Fruit fly (Drosophila melanogaster) whole organism, prepupa: ENCODE data around the gene CG42655.

ENCODE experiments used
- CG11762 ChIP-seq: fragments of 200-800 bp; sonication (Bioruptor generic); optimal IDR thresholded peaks from 3 replicates; lab custom pipeline; 2016; ENCODE audit warnings: missing biosample characterization, missing genetic modification characterization; ENCODE audit not compliant: insufficient read depth
- CG34406 ChIP-seq: fragments of 200-800 bp; sonication (Bioruptor generic); optimal IDR thresholded peaks from 3 replicates; lab custom pipeline; 2016; ENCODE audit warnings: missing biosample characterization, missing genetic modification characterization
- CG7368 ChIP-seq: fragments of 200-800 bp; sonication (Bioruptor generic); optimal IDR thresholded peaks from 3 replicates; lab custom pipeline; 2016; ENCODE audit warnings: missing biosample characterization, missing genetic modification characterization
- CG8632 ChIP-seq: fragments of 200-800 bp; sonication (Bioruptor generic); optimal IDR thresholded peaks from 3 replicates; lab custom pipeline; 2016; ENCODE audit warnings: missing biosample characterization, missing genetic modification characterization
- Eip75B ChIP-seq: fragments of 200-800 bp; sonication (Bioruptor generic); optimal IDR thresholded peaks from 3 replicates; lab custom pipeline; 2016; ENCODE audit warnings: missing biosample characterization, missing genetic modification characterization
- Eip78C ChIP-seq: fragments of 200-800 bp; sonication (Bioruptor generic); peaks from one replicate; lab custom pipeline; 2016; ENCODE audit warnings: missing biosample characterization, missing genetic modification characterization
- Hr4 ChIP-seq: fragments of 200-800 bp; sonication (Bioruptor generic); optimal IDR thresholded peaks from 3 replicates; lab custom pipeline; 2016; ENCODE audit warnings: missing biosample characterization, missing genetic modification characterization
- Sox102F ChIP-seq: fragments of 200-800 bp; sonication (Bioruptor generic); optimal IDR thresholded peaks from 2 replicates; lab custom pipeline; 2016; ENCODE audit warnings: missing biosample characterization, mild to moderate bottlenecking, missing genetic modification characterization
- cyc ChIP-seq: fragments of 200-800 bp; sonication (Bioruptor generic); optimal IDR thresholded peaks from 3 replicates; lab custom pipeline; 2016; ENCODE audit warnings: missing biosample characterization, missing genetic modification characterization
- dsx ChIP-seq: fragments of 200-800 bp; optimal IDR thresholded peaks from 3 replicates; lab custom pipeline; 2019; ENCODE audit warnings: missing biosample characterization, mild to moderate bottlenecking, missing genetic modification characterization, moderate library complexity; ENCODE audit not compliant: poor library complexity, severe bottlenecking
- ss ChIP-seq, 2 experiments: fragments of 200-800 bp; sonication (Bioruptor generic); optimal IDR thresholded peaks; 2 replicates in 1 of 2; 3 replicates in 1 of 2; lab custom pipeline; 2017 to 2018; ENCODE audit warnings: mild to moderate bottlenecking in 2 of 2, missing biosample characterization in 2 of 2, missing genetic modification characterization in 2 of 2, moderate library complexity in 1 of 2

DNA sequence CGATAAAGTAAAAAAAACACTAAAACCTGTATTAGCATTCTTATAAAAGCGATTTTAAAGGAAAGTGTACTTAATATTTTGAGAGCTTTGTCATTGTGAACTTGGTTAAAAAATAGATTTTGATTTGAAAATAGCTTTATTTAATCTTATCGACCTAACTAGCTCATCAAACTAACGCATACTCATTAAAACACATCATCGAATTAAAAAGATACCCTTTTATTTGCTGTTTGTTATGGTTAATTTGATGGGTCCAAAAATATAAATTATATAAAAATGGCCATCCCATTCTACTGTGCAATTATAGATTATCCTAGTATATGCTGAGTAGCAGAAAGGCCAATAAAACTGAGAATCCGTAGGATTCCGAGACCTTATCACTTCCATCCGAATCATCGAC lies 2.5 kb downstream of the CG42655 start, which contains the start of gene CG32219:
- TF ChIP-seq CG7368 (GFP tag; lab: Kevin White, UChicago) (no peak), cyc (no peak), CG34406 (GFP tag; lab: Kevin White, UChicago) (no peak), Eip78C (GFP tag; lab: Kevin White, UChicago) (no peak), Eip75B (no peak), dsx (GFP tag; lab: Kevin White, UChicago) (no peak), CG11762 (GFP tag; lab: Kevin White, UChicago) (no peak), ss (GFP tag; optimal IDR thresholded peaks at IDR 0.05; lab: Kevin White, UChicago) (no peak), CG8632 (no peak), Hr4 (GFP tag; lab: Kevin White, UChicago) (no peak), Sox102F (GFP tag; lab: Kevin White, UChicago) (no peak)
